Fruit fly (Drosophila melanogaster) whole organism, embryonic: ENCODE data around the gene CG12239.

Experiments used
- CG17361 ChIP-seq: fragments of 200-800 bp; sonication (Bioruptor generic); IDR thresholded peaks from 3 replicates; pipeline ENCODE4 v1.3.6; 2022; ENCODE audit warnings: missing biosample characterization, missing genetic modification characterization
- CG1792 ChIP-seq: fragments of 200-800 bp; sonication (Bioruptor generic); optimal IDR thresholded peaks from 2 replicates; lab custom pipeline; 2016; ENCODE audit warnings: missing biosample characterization, missing genetic modification characterization
- Fer1 ChIP-seq: fragments of 200-800 bp; sonication (Bioruptor generic); optimal IDR thresholded peaks from 2 replicates; lab custom pipeline; 2017; ENCODE audit warnings: missing biosample characterization, mild to moderate bottlenecking, missing genetic modification characterization
- Lhr ChIP-seq: fragments of 200-800 bp; sonication (Bioruptor generic); optimal IDR thresholded peaks from 3 replicates; lab custom pipeline; 2017; ENCODE audit warnings: mild to moderate bottlenecking, missing biosample characterization, missing genetic modification reagents, missing genetic modification characterization
- hb ChIP-seq: fragments of 200-800 bp; sonication (Bioruptor generic); IDR thresholded peaks from 3 replicates; pipeline ENCODE4 v1.3.6; 2022; ENCODE audit warnings: missing biosample characterization, missing genetic modification characterization; ENCODE audit not compliant: partially characterized antibody
- pfk ChIP-seq: fragments of 200-800 bp; sonication (Bioruptor generic); optimal IDR thresholded peaks from 2 replicates; lab custom pipeline; 2018; ENCODE audit warnings: missing biosample characterization, mild to moderate bottlenecking, missing genetic modification characterization, moderate library complexity
- run ChIP-seq: fragments of 200-800 bp; sonication (Bioruptor generic); optimal IDR thresholded peaks from 3 replicates; lab custom pipeline; 2018; ENCODE audit warnings: missing biosample characterization, mild to moderate bottlenecking, missing genetic modification characterization
- ttk ChIP-seq: fragments of 200-800 bp; sonication (Bioruptor generic); IDR thresholded peaks from 2 replicates; pipeline ENCODE4 v2.1.2; 2022; ENCODE audit warnings: missing biosample characterization, missing genetic modification characterization

dm6 chrX:5817191-5817590 lies 25.3 kb downstream of the CG12239 start:
- TF ChIP-seq ttk (GFP tag; lab: Robert Waterston, UW): no peak
- no peak for TF ChIP-seq run (tag; lab: Kevin White, UChicago)
- no peak for TF ChIP-seq hb (GFP tag; lab: Robert Waterston, UW)
- TF ChIP-seq CG1792: no peak
- no peak for TF ChIP-seq Lhr
- no peak for TF ChIP-seq Fer1 (GFP tag; lab: Kevin White, UChicago)
- TF ChIP-seq CG17361 (GFP tag; lab: Robert Waterston, UW): no peak
- TF ChIP-seq pfk (GFP tag; lab: Kevin White, UChicago): no peak
